Worm (Caenorhabditis elegans) whole organism, mixed stage, embryonic: ENCODE results near the gene srr-1.

Experiments
- M03D4.4 ChIP-seq: sonication (generic microtip); optimal IDR thresholded peaks from 2 replicates; lab custom pipeline; 2017; ENCODE audit warnings: mild to moderate bottlenecking, missing genetic modification characterization, missing compliant biosample characterization
- bed-3 ChIP-seq: fragments of 200-800 bp; sonication (Bioruptor generic); optimal IDR thresholded peaks from 3 replicates; lab custom pipeline; 2018; ENCODE audit warnings: mild to moderate bottlenecking, missing genetic modification characterization, moderate library complexity, missing compliant biosample characterization
- blmp-1 ChIP-seq: fragments of 150-350 bp; optimal IDR thresholded peaks from 2 replicates; lab custom pipeline; 2014; ENCODE audit warnings: missing biosample characterization, missing genetic modification characterization
- ceh-39 ChIP-seq: fragments of 150-350 bp; optimal IDR thresholded peaks from 2 replicates; lab custom pipeline; 2014; ENCODE audit warnings: missing biosample characterization, missing genetic modification characterization
- ceh-43 ChIP-seq: fragments of 200-800 bp; sonication (Bioruptor generic); optimal IDR thresholded peaks from 2 replicates; lab custom pipeline; 2018; ENCODE audit warnings: mild to moderate bottlenecking, missing genetic modification characterization, moderate library complexity, missing compliant biosample characterization
- ceh-83 ChIP-seq: fragments of 200-800 bp; sonication (Bioruptor generic); optimal IDR thresholded peaks from 2 replicates; lab custom pipeline; 2018; ENCODE audit warnings: mild to moderate bottlenecking, missing genetic modification characterization, missing compliant biosample characterization
- ces-1 ChIP-seq: fragments of 150-350 bp; optimal IDR thresholded peaks from 2 replicates; lab custom pipeline; 2014; ENCODE audit warnings: missing biosample characterization, missing genetic modification reagents, missing genetic modification characterization
- cnd-1 ChIP-seq: fragments of 200-800 bp; sonication (Bioruptor generic); optimal IDR thresholded peaks from 2 replicates; lab custom pipeline; 2018; ENCODE audit warnings: mild to moderate bottlenecking, missing genetic modification characterization, missing compliant biosample characterization
- elt-1 ChIP-seq: sonication (generic microtip); optimal IDR thresholded peaks from 2 replicates; lab custom pipeline; 2017; ENCODE audit warnings: missing genetic modification characterization, mild to moderate bottlenecking, missing compliant biosample characterization, antibody characterized with exemption, moderate library complexity, borderline replicate concordance; ENCODE audit not compliant: insufficient read depth
- elt-3 ChIP-seq: fragments of 150-350 bp; optimal IDR thresholded peaks from 2 replicates; lab custom pipeline; 2014; ENCODE audit warnings: missing biosample characterization, missing genetic modification characterization
- hlh-1 ChIP-seq: fragments of 150-350 bp; optimal IDR thresholded peaks from 2 replicates; lab custom pipeline; 2014; ENCODE audit warnings: missing biosample characterization, missing genetic modification reagents, missing genetic modification characterization
- lin-13 ChIP-seq: fragments of 150-350 bp; optimal IDR thresholded peaks from 2 replicates; lab custom pipeline; 2014; ENCODE audit warnings: missing biosample characterization, missing genetic modification characterization
- lin-32 ChIP-seq: fragments of 200-800 bp; sonication (Bioruptor generic); optimal IDR thresholded peaks from 2 replicates; lab custom pipeline; 2018; ENCODE audit warnings: mild to moderate bottlenecking, missing genetic modification characterization, missing compliant biosample characterization
- lsy-2 ChIP-seq: fragments of 150-350 bp; optimal IDR thresholded peaks from 2 replicates; lab custom pipeline; 2014; ENCODE audit warnings: missing biosample characterization, missing genetic modification characterization
- mab-5 ChIP-seq: fragments of 150-350 bp; optimal IDR thresholded peaks from 2 replicates; lab custom pipeline; 2014; ENCODE audit warnings: missing biosample characterization, missing genetic modification characterization
- mep-1 ChIP-seq: fragments of 150-350 bp; optimal IDR thresholded peaks from 2 replicates; lab custom pipeline; 2017; ENCODE audit warnings: missing biosample characterization, missing genetic modification reagents, missing genetic modification characterization, inconsistent platforms
- mls-2 ChIP-seq: sonication (generic microtip); optimal IDR thresholded peaks from 2 replicates; lab custom pipeline; 2016; ENCODE audit warnings: mild to moderate bottlenecking, missing genetic modification characterization, moderate library complexity, missing compliant biosample characterization
- nhr-12 ChIP-seq: fragments of 150-350 bp; optimal IDR thresholded peaks from 2 replicates; lab custom pipeline; 2014; ENCODE audit warnings: missing biosample characterization, missing genetic modification characterization
- nhr-2 ChIP-seq: fragments of 150-350 bp; optimal IDR thresholded peaks from 2 replicates; lab custom pipeline; 2014; ENCODE audit warnings: missing biosample characterization, missing genetic modification characterization
- nhr-237 ChIP-seq: fragments of 150-350 bp; optimal IDR thresholded peaks from 2 replicates; lab custom pipeline; 2014; ENCODE audit warnings: missing biosample characterization, missing genetic modification characterization
- nhr-28 ChIP-seq: fragments of 150-350 bp; optimal IDR thresholded peaks from 2 replicates; lab custom pipeline; 2014; ENCODE audit warnings: missing biosample characterization, missing genetic modification characterization
- nhr-76 ChIP-seq: sonication (generic microtip); optimal IDR thresholded peaks from 2 replicates; lab custom pipeline; 2017; ENCODE audit warnings: missing biosample characterization, missing genetic modification characterization
- pha-4 ChIP-seq: fragments of 150-350 bp; optimal IDR thresholded peaks from 2 replicates; lab custom pipeline; 2018; ENCODE audit warnings: missing biosample characterization, missing genetic modification reagents, missing genetic modification characterization
- sem-2 ChIP-seq: fragments of 200-800 bp; sonication (Bioruptor generic); optimal IDR thresholded peaks from 2 replicates; lab custom pipeline; 2018; ENCODE audit warnings: mild to moderate bottlenecking, missing genetic modification characterization, missing compliant biosample characterization
- snpc-4 ChIP-seq: fragments of 150-350 bp; optimal IDR thresholded peaks from 2 replicates; lab custom pipeline; 2014; ENCODE audit warnings: missing biosample characterization, missing genetic modification characterization
- sptf-1 ChIP-seq: sonication (generic microtip); optimal IDR thresholded peaks from 2 replicates; lab custom pipeline; 2017; ENCODE audit warnings: mild to moderate bottlenecking, missing genetic modification characterization, moderate library complexity, missing compliant biosample characterization
- tbx-8 ChIP-seq: fragments of 200-800 bp; sonication (Bioruptor generic); optimal IDR thresholded peaks from 2 replicates; lab custom pipeline; 2018; ENCODE audit warnings: mild to moderate bottlenecking, missing genetic modification characterization, moderate library complexity, missing compliant biosample characterization
- unc-120 ChIP-seq: sonication (generic microtip); optimal IDR thresholded peaks from 2 replicates; lab custom pipeline; 2017; ENCODE audit warnings: missing genetic modification characterization, missing compliant biosample characterization; ENCODE audit not compliant: poor library complexity, severe bottlenecking
- unc-39 ChIP-seq: fragments of 150-350 bp; optimal IDR thresholded peaks from 2 replicates; lab custom pipeline; 2014; ENCODE audit warnings: missing biosample characterization, missing genetic modification characterization
- unc-62 ChIP-seq: fragments of 150-350 bp; optimal IDR thresholded peaks from 2 replicates; lab custom pipeline; 2014; ENCODE audit warnings: missing biosample characterization, missing genetic modification reagents, missing genetic modification characterization
- zip-8 ChIP-seq: fragments of 150-350 bp; optimal IDR thresholded peaks from 2 replicates; lab custom pipeline; 2014; ENCODE audit warnings: missing biosample characterization, missing genetic modification characterization
- ztf-11 ChIP-seq: fragments of 150-350 bp; optimal IDR thresholded peaks from 2 replicates; lab custom pipeline; 2014; ENCODE audit warnings: missing biosample characterization, missing genetic modification characterization

srr-1 gene

ce11 chrV:13033223-13033622, 20.3 kb downstream of the srr-1 start, which contains the start of gene W07G4.1:
Gene W07G4.1 (plus strand): TSS chrV:13033523.
- TF ChIP-seq mep-1 (tag; lab: Kevin White, UChicago) = no peak
- TF ChIP-seq mab-5 (tag; lab: Kevin White, UChicago) = no peak
- no peak for TF ChIP-seq tbx-8 (GFP tag; lab: Kevin White, UChicago)
- no peak for TF ChIP-seq M03D4.4
- no peak for TF ChIP-seq unc-39
- no peak for TF ChIP-seq bed-3 (GFP tag; lab: Kevin White, UChicago)
- TF ChIP-seq snpc-4 (tag; lab: Kevin White, UChicago) = no peak
- TF ChIP-seq nhr-237 (tag; lab: Kevin White, UChicago) = no peak
- no peak for TF ChIP-seq pha-4 (tag; lab: Kevin White, UChicago)
- TF ChIP-seq zip-8 (tag; lab: Kevin White, UChicago) = no peak
- no peak for TF ChIP-seq nhr-12 (tag; lab: Kevin White, UChicago)
- TF ChIP-seq cnd-1 (tag; lab: Kevin White, UChicago) = no peak
- TF ChIP-seq ztf-11 (tag; lab: Kevin White, UChicago) = no peak

ce11 chrV:13028871-13029270, 24.7 kb downstream of the srr-1 start:
- TF ChIP-seq unc-120 (tag; lab: Kevin White, UChicago) (no peak), ces-1 (GFP tag; lab: Kevin White, UChicago) (peak; percentile 99)

ce11 chrV:13026631-13027299, 26.8 kb downstream of the srr-1 start:
- TF ChIP-seq ces-1 (GFP tag; lab: Kevin White, UChicago) = peak; percentile 94
- no peak for TF ChIP-seq tbx-8 (GFP tag; lab: Kevin White, UChicago)
- peak; percentile 78 for TF ChIP-seq zip-8 (tag; lab: Kevin White, UChicago)
- no peak for TF ChIP-seq lsy-2 (tag; lab: Kevin White, UChicago)
- TF ChIP-seq blmp-1 (tag; lab: Kevin White, UChicago) = no peak

ce11 chrV:13025283-13025682, 28.3 kb downstream of the srr-1 start:
- TF ChIP-seq ztf-11 (tag; lab: Kevin White, UChicago) (no peak), nhr-2 (tag; lab: Kevin White, UChicago) (peak; percentile 85), cnd-1 (tag; lab: Kevin White, UChicago) (no peak), ceh-83 (no peak), elt-1 (tag; lab: Kevin White, UChicago) (no peak), ces-1 (GFP tag; lab: Kevin White, UChicago) (peak; percentile 54)

- TF ChIP-seq hlh-1 (tag; lab: Kevin White, UChicago) (peak; percentile 5), M03D4.4 (no peak), sem-2 (GFP tag; lab: Kevin White, UChicago) (no peak), mls-2 (tag; lab: Kevin White, UChicago) (no peak), lin-32 (no peak), ceh-83 (no peak), lsy-2 (tag; lab: Kevin White, UChicago) (no peak), ces-1 (GFP tag; lab: Kevin White, UChicago) (peak; percentile 100), unc-39 (no peak), snpc-4 (tag; lab: Kevin White, UChicago) (no peak), nhr-2 (tag; lab: Kevin White, UChicago) (peak; percentile 10), nhr-76 (no peak), nhr-12 (tag; lab: Kevin White, UChicago) (no peak), cnd-1 (tag; lab: Kevin White, UChicago) (peak; percentile 64), nhr-28 (no peak), sptf-1 (tag; lab: Kevin White, UChicago) (no peak), lin-13 (tag; lab: Kevin White, UChicago) (no peak), elt-3 (tag; lab: Kevin White, UChicago) (no peak), blmp-1 (tag; lab: Kevin White, UChicago) (no peak), elt-1 (tag; lab: Kevin White, UChicago) (no peak), unc-62 (peak; percentile 45), unc-120 (tag; lab: Kevin White, UChicago) (no peak), zip-8 (tag; lab: Kevin White, UChicago) (no peak), nhr-237 (tag; lab: Kevin White, UChicago) (no peak), pha-4 (tag; lab: Kevin White, UChicago) (no peak), ztf-11 (tag; lab: Kevin White, UChicago) (no peak), ceh-39 (tag; lab: Kevin White, UChicago) (no peak), bed-3 (GFP tag; lab: Kevin White, UChicago) (no peak), tbx-8 (GFP tag; lab: Kevin White, UChicago) (no peak), ceh-43 (GFP tag; lab: Kevin White, UChicago) (no peak), mab-5 (tag; lab: Kevin White, UChicago) (no peak)
Observed at ce11 chrV:13024499-13024898, 29.0 kb downstream of the srr-1 start.
